Worm (Caenorhabditis elegans) whole organism, L1 larva: ENCODE data around the gene F35E8.10.

ENCODE experiments used
- C04F5.9 ChIP-seq: sonication (generic microtip); optimal IDR thresholded peaks from 2 replicates; lab custom pipeline; 2016; ENCODE audit warnings: missing genetic modification characterization, missing compliant biosample characterization
- C16A3.4 ChIP-seq: fragments of 150-350 bp; optimal IDR thresholded peaks from 2 replicates; lab custom pipeline; 2014; ENCODE audit warnings: missing biosample characterization, missing genetic modification characterization
- aha-1 ChIP-seq: fragments of 150-350 bp; optimal IDR thresholded peaks from 2 replicates; lab custom pipeline; 2014; ENCODE audit warnings: missing biosample characterization, missing genetic modification characterization
- alr-1 ChIP-seq: fragments of 200-800 bp; sonication (Bioruptor generic); optimal IDR thresholded peaks from 2 replicates; lab custom pipeline; 2018; ENCODE audit warnings: borderline replicate concordance, mild to moderate bottlenecking, missing genetic modification characterization, missing compliant biosample characterization
- aly-2 ChIP-seq: fragments of 150-350 bp; optimal IDR thresholded peaks from 2 replicates; lab custom pipeline; 2014; ENCODE audit warnings: missing biosample characterization, missing genetic modification characterization
- ama-1 ChIP-seq: fragments of 150-350 bp; optimal IDR thresholded peaks from 2 replicates; lab custom pipeline; 2014
- blmp-1 ChIP-seq: fragments of 150-350 bp; optimal IDR thresholded peaks from 2 replicates; lab custom pipeline; 2014; ENCODE audit warnings: missing biosample characterization, missing genetic modification characterization
- ceh-8 ChIP-seq: fragments of 200-800 bp; sonication (Bioruptor generic); optimal IDR thresholded peaks from 2 replicates; lab custom pipeline; 2018; ENCODE audit warnings: mild to moderate bottlenecking, missing genetic modification characterization, moderate library complexity, missing compliant biosample characterization
- ceh-90 ChIP-seq: sonication (generic microtip); optimal IDR thresholded peaks from 2 replicates; lab custom pipeline; 2016; ENCODE audit warnings: missing genetic modification characterization, missing compliant biosample characterization
- ces-1 ChIP-seq: fragments of 150-350 bp; optimal IDR thresholded peaks from 2 replicates; lab custom pipeline; 2014; ENCODE audit warnings: missing biosample characterization, missing genetic modification reagents, missing genetic modification characterization
- dpl-1 ChIP-seq, 3 experiments: fragments of 150-350 bp in 2 of 3; sonication (generic microtip) in 1 of 3; optimal IDR thresholded peaks; 2 replicates each; lab custom pipeline; 2014 to 2017; ENCODE audit warnings: missing biosample characterization in 3 of 3, missing genetic modification characterization in 3 of 3, missing genetic modification reagents in 3 of 3
- efl-1 ChIP-seq, 4 experiments: fragments of 150-350 bp; optimal IDR thresholded peaks in 3 of 4; peaks in 1 of 4; 1 replicate in 1 of 4; 2 replicates in 3 of 4; lab custom pipeline; 2014; ENCODE audit warnings: missing biosample characterization in 2 of 4, missing genetic modification characterization in 2 of 4, missing genetic modification reagents in 2 of 4
- egl-27 ChIP-seq, 2 experiments: fragments of 150-350 bp in 1 of 2; sonication (generic microtip); optimal IDR thresholded peaks; 3 replicates each; lab custom pipeline; 2017 to 2018; ENCODE audit warnings: missing biosample characterization in 2 of 2, missing genetic modification characterization in 2 of 2, missing genetic modification reagents in 2 of 2
- elt-2 ChIP-seq: sonication (generic microtip); optimal IDR thresholded peaks from 2 replicates; lab custom pipeline; 2016; ENCODE audit warnings: missing genetic modification characterization, mild to moderate bottlenecking, inconsistent platforms, missing compliant biosample characterization, missing genetic modification reagents
- ets-5 ChIP-seq: fragments of 200-800 bp; sonication (Bioruptor generic); IDR thresholded peaks from 2 replicates; pipeline ENCODE4 v1.3.6; 2022; ENCODE audit warnings: missing genetic modification characterization, missing compliant biosample characterization
- fkh-8 ChIP-seq: sonication (generic microtip); optimal IDR thresholded peaks from 2 replicates; lab custom pipeline; 2016; ENCODE audit warnings: mild to moderate bottlenecking, missing genetic modification characterization, missing compliant biosample characterization
- isw-1 ChIP-seq: fragments of 200-800 bp; sonication (Bioruptor generic); IDR thresholded peaks from 2 replicates; pipeline ENCODE4 v1.3.6; 2022; ENCODE audit warnings: missing genetic modification characterization, missing compliant biosample characterization
- lin-39 ChIP-seq: fragments of 150-350 bp; optimal IDR thresholded peaks from 2 replicates; lab custom pipeline; 2014; ENCODE audit warnings: missing biosample characterization, missing genetic modification reagents, missing genetic modification characterization
- lir-3 ChIP-seq: sonication (generic microtip); optimal IDR thresholded peaks from 2 replicates; lab custom pipeline; 2016; ENCODE audit warnings: mild to moderate bottlenecking, missing genetic modification characterization, moderate library complexity, missing compliant biosample characterization; ENCODE audit not compliant: poor library complexity
- mab-9 ChIP-seq: fragments of 200-800 bp; sonication (Bioruptor generic); IDR thresholded peaks from 2 replicates; pipeline ENCODE4 v1.3.6; 2022; ENCODE audit warnings: missing genetic modification reagents, missing genetic modification characterization, missing compliant biosample characterization
- mdl-1 ChIP-seq, 2 experiments: fragments of 150-350 bp; optimal IDR thresholded peaks; 2 replicates each; lab custom pipeline; 2014 to 2017; ENCODE audit warnings: missing biosample characterization in 2 of 2, missing genetic modification characterization in 2 of 2, inconsistent platforms in 1 of 2
- mep-1 ChIP-seq: fragments of 150-350 bp; optimal IDR thresholded peaks from 2 replicates; lab custom pipeline; 2014; ENCODE audit warnings: missing biosample characterization, missing genetic modification characterization
- nhr-19 ChIP-seq: fragments of 200-800 bp; sonication (Bioruptor generic); conservative IDR thresholded peaks from 2 replicates; pipeline ENCODE4 v1.3.6; 2022; ENCODE audit warnings: missing genetic modification characterization, missing compliant biosample characterization
- nhr-28 ChIP-seq: fragments of 150-350 bp; optimal IDR thresholded peaks from 2 replicates; lab custom pipeline; 2014; ENCODE audit warnings: missing biosample characterization, missing genetic modification characterization
- nhr-47 ChIP-seq: sonication (generic microtip); optimal IDR thresholded peaks from 2 replicates; lab custom pipeline; 2016; ENCODE audit warnings: mild to moderate bottlenecking, missing genetic modification characterization, moderate library complexity, missing compliant biosample characterization
- nhr-90 ChIP-seq: sonication (generic microtip); optimal IDR thresholded peaks from 2 replicates; lab custom pipeline; 2016; ENCODE audit warnings: mild to moderate bottlenecking, missing genetic modification characterization, missing compliant biosample characterization; ENCODE audit not compliant: poor library complexity
- pax-3 ChIP-seq: fragments of 200-800 bp; sonication (Bioruptor generic); optimal IDR thresholded peaks from 2 replicates; lab custom pipeline; 2018; ENCODE audit warnings: mild to moderate bottlenecking, missing genetic modification characterization, moderate library complexity, missing compliant biosample characterization
- snpc-4 ChIP-seq: fragments of 150-350 bp; optimal IDR thresholded peaks from 2 replicates; lab custom pipeline; 2014; ENCODE audit warnings: missing biosample characterization, missing genetic modification characterization
- snu-23 ChIP-seq: sonication (generic microtip); optimal IDR thresholded peaks from 2 replicates; lab custom pipeline; 2016; ENCODE audit warnings: missing genetic modification characterization, missing compliant biosample characterization
- sox-4 ChIP-seq: sonication (generic microtip); optimal IDR thresholded peaks from 2 replicates; lab custom pipeline; 2016; ENCODE audit warnings: missing genetic modification characterization, missing compliant biosample characterization
- sptf-1 ChIP-seq: fragments of 150-350 bp; optimal IDR thresholded peaks from 2 replicates; lab custom pipeline; 2014; ENCODE audit warnings: missing biosample characterization, missing genetic modification characterization
- tbx-2 ChIP-seq: sonication (generic microtip); optimal IDR thresholded peaks from 2 replicates; lab custom pipeline; 2016; ENCODE audit warnings: missing genetic modification characterization, missing compliant biosample characterization
- unc-62 ChIP-seq: fragments of 150-350 bp; optimal IDR thresholded peaks from 2 replicates; lab custom pipeline; 2014; ENCODE audit warnings: missing biosample characterization, missing genetic modification reagents, missing genetic modification characterization
- unc-98 ChIP-seq: fragments of 200-800 bp; sonication (Bioruptor generic); IDR thresholded peaks from 2 replicates; pipeline ENCODE4 v1.3.6; 2022; ENCODE audit warnings: missing genetic modification characterization, missing compliant biosample characterization
- zag-1 ChIP-seq: fragments of 150-350 bp; optimal IDR thresholded peaks from 2 replicates; lab custom pipeline; 2014; ENCODE audit warnings: missing biosample characterization, missing genetic modification characterization
- zip-4 ChIP-seq: fragments of 200-800 bp; sonication (Bioruptor generic); optimal IDR thresholded peaks from 2 replicates; lab custom pipeline; 2018; ENCODE audit warnings: mild to moderate bottlenecking, missing genetic modification characterization, moderate library complexity, missing compliant biosample characterization
- ztf-11 ChIP-seq, 2 experiments: sonication (generic microtip); optimal IDR thresholded peaks; 2 replicates each; lab custom pipeline; 2016 to 2017; ENCODE audit warnings: missing genetic modification characterization in 2 of 2, missing biosample characterization in 1 of 2, missing compliant biosample characterization in 1 of 2

F35E8.10 gene

DNA sequence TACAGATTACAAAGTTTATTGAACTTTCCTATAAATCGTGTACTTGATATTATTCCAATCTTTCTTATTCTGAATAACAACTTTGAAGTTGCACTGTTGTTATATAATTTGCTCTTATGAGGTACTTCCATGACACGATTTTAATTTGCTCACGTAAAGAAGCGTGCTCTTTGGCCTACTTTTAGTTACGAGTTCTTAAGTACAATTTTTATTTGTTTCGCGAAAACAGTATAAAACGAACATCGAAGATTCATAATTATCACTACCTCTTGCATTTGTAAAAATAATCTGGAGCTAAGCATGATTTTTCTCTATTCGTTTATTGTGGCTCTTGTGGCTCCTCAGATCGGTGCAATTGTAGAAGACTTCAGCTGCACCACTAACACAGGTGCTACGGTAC, 6.5 kb downstream of the F35E8.10 start, which contains the start of gene F35E8.7 (continued):
- no peak for TF ChIP-seq ceh-90 (tag; lab: Kevin White, UChicago)

DNA sequence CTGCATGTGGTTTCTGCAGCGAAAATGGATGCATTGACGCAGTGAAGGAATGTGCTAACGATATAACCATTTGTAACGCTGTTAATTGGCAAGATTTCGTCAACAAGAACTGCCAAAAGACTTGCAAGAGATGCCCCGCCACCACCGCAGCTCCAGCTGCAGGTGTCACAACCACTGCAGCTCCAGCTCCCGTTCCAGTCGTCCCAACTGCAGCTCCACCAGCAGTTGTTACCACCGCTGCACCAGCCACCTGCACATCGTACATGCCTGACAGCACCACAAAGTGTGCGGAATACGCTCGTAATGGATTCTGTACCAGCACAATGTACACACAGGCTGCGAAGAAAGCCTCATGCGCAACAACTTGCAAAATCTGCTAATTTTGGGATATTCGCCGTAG, 7.5 kb downstream of the F35E8.10 start:
- TF ChIP-seq unc-98 (GFP tag; lab: Robert Waterston, UW), result no peak
- TF ChIP-seq tbx-2 (tag; lab: Kevin White, UChicago), result no peak
- TF ChIP-seq unc-62 (GFP tag; lab: Kevin White, UChicago), result no peak
- TF ChIP-seq fkh-8, result no peak

DNA sequence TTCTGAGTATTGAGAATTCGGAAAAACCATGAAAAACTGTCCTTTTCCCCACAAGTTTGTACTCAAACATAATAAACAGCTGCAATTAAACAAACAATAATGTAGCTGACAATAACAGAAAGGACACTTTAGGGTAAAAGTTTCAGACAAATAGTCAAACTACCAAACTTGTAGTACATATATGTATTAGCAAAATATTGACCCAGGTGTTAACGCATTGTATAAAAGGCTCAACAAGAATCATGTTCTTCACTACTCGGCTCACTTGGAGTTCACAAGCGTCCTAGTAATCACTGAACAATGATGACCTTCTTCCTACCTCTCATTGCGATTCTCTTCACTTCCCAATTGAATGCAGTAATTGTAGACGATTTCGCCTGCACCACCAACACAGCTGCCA, 8.3 kb downstream of the F35E8.10 start, which contains the start of gene F35E8.6:
Gene F35E8.6 (plus strand): TSS at position 301 of the 400 bp plus-strand sequence.
- TF ChIP-seq ama-1 (lab: Kevin White, UChicago) (no peak), blmp-1 (tag; lab: Kevin White, UChicago) (no peak), alr-1 (tag; lab: Kevin White, UChicago) (no peak), nhr-19 (GFP tag; lab: Robert Waterston, UW) (no peak), lir-3 (tag; lab: Kevin White, UChicago) (no peak), snu-23 (GFP tag; lab: Kevin White, UChicago) (no peak), C16A3.4 (tag; lab: Kevin White, UChicago) (no peak), isw-1 (GFP tag; lab: Robert Waterston, UW) (no peak), nhr-47 (no peak), lin-39 (tag; lab: Kevin White, UChicago) (no peak), sptf-1 (no peak), C04F5.9 (no peak), ces-1 (GFP tag; lab: Kevin White, UChicago) (no peak), nhr-90 (tag; lab: Kevin White, UChicago) (no peak), efl-1 (optimal IDR thresholded peaks at IDR 0.05; lab: Kevin White, UChicago) (no peak), efl-1 (GFP tag; optimal IDR thresholded peaks at IDR 0.05 in 1 of 2; lab: Kevin White, UChicago) (no peak)

DNA sequence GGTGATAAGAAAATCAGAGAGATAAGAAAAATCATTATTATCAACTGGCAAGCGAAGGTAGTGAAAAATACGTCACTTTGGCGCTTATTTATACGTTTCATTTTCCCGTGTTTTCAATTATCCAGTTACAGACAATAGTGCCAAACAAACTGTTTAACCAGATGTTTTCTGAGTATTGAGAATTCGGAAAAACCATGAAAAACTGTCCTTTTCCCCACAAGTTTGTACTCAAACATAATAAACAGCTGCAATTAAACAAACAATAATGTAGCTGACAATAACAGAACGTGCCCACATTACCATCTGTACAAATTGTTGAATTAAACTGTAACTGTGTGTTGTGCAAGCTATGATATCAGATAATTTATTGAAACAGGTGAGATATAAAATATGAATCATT, 14.6 kb downstream of the F35E8.10 start, which contains the start of the genes F35E8.1 and F35E8.2:
Gene F35E8.1 (minus strand): TSS at position 101 of the 400 bp plus-strand sequence.
Gene F35E8.2 (plus strand): TSS at position 132 of the 400 bp plus-strand sequence.
- peak; percentile 4 for TF ChIP-seq elt-2 (tag; lab: Kevin White, UChicago)

DNA sequence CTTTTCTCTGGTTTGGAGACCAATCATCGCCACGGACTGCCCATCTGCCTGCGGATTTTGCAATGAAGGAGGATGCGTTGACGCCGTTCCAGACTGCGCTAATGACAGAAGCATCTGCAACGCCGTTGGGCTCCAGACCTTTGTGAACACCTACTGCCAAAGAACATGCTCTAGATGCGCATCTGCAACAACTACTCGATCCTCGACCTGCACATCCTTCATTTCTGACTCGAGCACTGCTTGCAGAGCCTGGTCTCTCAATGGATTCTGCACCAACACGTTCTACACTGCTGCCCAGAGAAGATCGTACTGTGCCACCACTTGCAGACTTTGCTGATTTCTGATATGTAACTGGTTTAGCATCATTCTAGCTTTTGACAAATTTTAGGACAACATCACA, 19.6 kb downstream of the F35E8.10 start:
- TF ChIP-seq mep-1 (tag; lab: Kevin White, UChicago) (no peak), nhr-47 (no peak), nhr-28 (no peak), efl-1 (optimal IDR thresholded peaks at IDR 0.05; lab: Kevin White, UChicago) (no peak), efl-1 (GFP tag; optimal IDR thresholded peaks at IDR 0.05 in 1 of 2; lab: Kevin White, UChicago) (peak in 1 of 2 experiments; percentile 90), sox-4 (no peak)
- TF ChIP-seq, all 84 proteins: peak for 1

DNA sequence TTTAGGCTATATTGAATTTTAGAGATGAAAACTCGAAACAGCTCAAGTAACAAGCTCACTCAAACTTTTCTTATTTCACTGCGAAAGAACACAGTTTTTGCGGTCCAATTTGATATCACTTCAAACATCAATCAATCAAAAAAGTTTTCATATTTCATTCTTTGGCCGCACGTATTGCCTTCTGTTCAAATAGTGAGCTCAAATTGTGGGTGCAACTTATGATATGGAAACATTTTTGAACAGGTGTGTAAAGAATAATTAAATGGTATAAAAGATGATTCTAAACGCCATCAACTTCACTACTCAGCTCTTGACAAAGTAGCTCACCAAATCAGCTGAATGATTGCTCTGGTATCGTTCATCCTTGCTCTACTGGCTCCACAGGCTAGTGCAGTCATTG, 20.5 kb downstream of the F35E8.10 start, which contains the start of gene T06C12.14:
Gene T06C12.14 (plus strand): TSS at position 301 of the 400 bp plus-strand sequence.
- TF ChIP-seq ets-5 (no peak), zag-1 (tag; lab: Kevin White, UChicago) (no peak), aly-2 (tag; lab: Kevin White, UChicago) (no peak), ces-1 (GFP tag; lab: Kevin White, UChicago) (no peak), mab-9 (GFP tag; lab: Robert Waterston, UW) (no peak), ceh-8 (GFP tag; lab: Kevin White, UChicago) (no peak), ztf-11 (tag; optimal IDR thresholded peaks at IDR 0.05; lab: Kevin White, UChicago) (no peak), mdl-1 (tag; optimal IDR thresholded peaks at IDR 0.05; lab: Kevin White, UChicago) (no peak), snpc-4 (tag; lab: Kevin White, UChicago) (no peak), fkh-8 (no peak), sptf-1 (no peak), egl-27 (tag; optimal IDR thresholded peaks at IDR 0.05; lab: Kevin White, UChicago) (no peak), C16A3.4 (tag; lab: Kevin White, UChicago) (no peak), zip-4 (GFP tag; lab: Kevin White, UChicago) (no peak), tbx-2 (tag; lab: Kevin White, UChicago) (no peak), nhr-47 (no peak), pax-3 (tag; lab: Kevin White, UChicago) (no peak), aha-1 (tag; lab: Kevin White, UChicago) (no peak), nhr-19 (GFP tag; lab: Robert Waterston, UW) (no peak), dpl-1 (GFP tag; optimal IDR thresholded peaks at IDR 0.05; lab: Kevin White, UChicago) (no peak)
